Fruit fly (Drosophila melanogaster): ENCODE measurements around the gene CG13005.

Gene CG13005

dm6 chrX:16782175-16782916 lies 21.1 kb upstream of the CG13005 start (continued):
- TF ChIP-seq zen (tag; optimal IDR thresholded peaks at IDR 0.05) (no peak), ken (GFP tag; IDR thresholded peaks at IDR 0.05) (peak; percentile 33; the same call in 1 of the 3 replicates), ro (GFP tag; IDR thresholded peaks at IDR 0.05) (no peak), chif (GFP tag; optimal IDR thresholded peaks at IDR 0.05) (peak; percentile 47 to 58), CG11085 (GFP tag; IDR thresholded peaks at IDR 0.05) (no peak), CG6689 (GFP tag; IDR thresholded peaks at IDR 0.05) (peak; percentile 41; the same call in 1 of the 2 replicates), dan (GFP tag; IDR thresholded peaks at IDR 0.05) (no peak), E2f1 (GFP tag; IDR thresholded peaks at IDR 0.05) (peak; percentile 40), chm (GFP tag; IDR thresholded peaks at IDR 0.05) (peak; percentile 42; the same call in 1 of the 2 replicates), CG3838 (GFP tag; optimal IDR thresholded peaks at IDR 0.05) (no peak), org-1 (GFP tag; optimal IDR thresholded peaks at IDR 0.05) (peak; percentile 11), CG12071 (GFP tag; optimal IDR thresholded peaks at IDR 0.05) (peak; percentile 6), CG31441 (GFP tag; IDR thresholded peaks at IDR 0.05) (0 out of 2 replicates have a peak, but pooled peaks have one; percentile 26), CG33213 (GFP tag; optimal IDR thresholded peaks at IDR 0.05) (no peak), CG2116 (GFP tag; optimal IDR thresholded peaks at IDR 0.05) (no peak), CG17385 (GFP tag; optimal IDR thresholded peaks at IDR 0.05) (peak; percentile 32), hbn (GFP tag; IDR thresholded peaks at IDR 0.05; ENCODE audit: partially characterized antibody) (no peak), CG9609 (GFP tag; optimal IDR thresholded peaks at IDR 0.05) (peak; percentile 81), CG3281 (GFP tag; optimal IDR thresholded peaks at IDR 0.05) (peak; percentile 44), CG1602 (GFP tag; optimal IDR thresholded peaks at IDR 0.05) (peak; percentile 38), cwo (GFP tag; optimal IDR thresholded peaks at IDR 0.05) (peak; percentile 44), scrt (GFP tag; optimal IDR thresholded peaks at IDR 0.05) (no peak), ase (GFP tag; IDR thresholded peaks at IDR 0.05) (peak; percentile 30; the same call in 1 of the 3 replicates), CG7963 (GFP tag; IDR thresholded peaks at IDR 0.05; ENCODE audit: partially characterized antibody) (no peak), D19A (tag; optimal IDR thresholded peaks at IDR 0.05) (peak; percentile 9), Sin3A (optimal IDR thresholded peaks at IDR 0.05) (no peak), MESR4 (GFP tag; optimal IDR thresholded peaks at IDR 0.05) (no peak), CG4282 (GFP tag; optimal IDR thresholded peaks at IDR 0.05) (no peak), CG7271 (tag; optimal IDR thresholded peaks at IDR 0.05) (no peak), D (optimal IDR thresholded peaks at IDR 0.05) (no peak), D (GFP tag; optimal IDR thresholded peaks at IDR 0.05) (peak; percentile 35), Eip74EF (GFP tag; optimal IDR thresholded peaks at IDR 0.05) (no peak), CG16815 (GFP tag; optimal IDR thresholded peaks at IDR 0.05) (peak; percentile 7), dmrt99B (tag; optimal IDR thresholded peaks at IDR 0.05) (peak; percentile 62), en (GFP tag; optimal IDR thresholded peaks at IDR 0.05) (no peak), lov (optimal IDR thresholded peaks at IDR 0.05) (no peak), lov (GFP tag; IDR thresholded peaks at IDR 0.05) (0 out of 3 replicates have a peak, but pooled peaks have one; percentile 42), CG14710 (tag; optimal IDR thresholded peaks at IDR 0.05) (peak; percentile 23), CG6175 (GFP tag; IDR thresholded peaks at IDR 0.05) (no peak), maf-S (GFP tag; optimal IDR thresholded peaks at IDR 0.05) (peak; percentile 52), CG6683 (GFP tag; optimal IDR thresholded peaks at IDR 0.05) (no peak), slbo (GFP tag; IDR thresholded peaks at IDR 0.05) (peak; percentile 62; the same call in 1 of the 2 replicates), Six4 (GFP tag; optimal IDR thresholded peaks at IDR 0.05) (peak; percentile 17), gsb-n (tag; optimal IDR thresholded peaks at IDR 0.05) (peak; percentile 5), CG4730 (GFP tag; IDR thresholded peaks at IDR 0.05) (peak; percentile 52; the same call in 1 of the 2 replicates), HHEX (GFP tag; optimal IDR thresholded peaks at IDR 0.05) (peak; percentile 21), CG1529 (GFP tag; optimal IDR thresholded peaks at IDR 0.05) (no peak), tin (GFP tag; optimal IDR thresholded peaks at IDR 0.05) (peak; percentile 53), Tbp (GFP tag; optimal IDR thresholded peaks at IDR 0.05) (no peak), kay (GFP tag; optimal IDR thresholded peaks at IDR 0.05) (peak; percentile 4), yki (optimal IDR thresholded peaks at IDR 0.05) (no peak)

Measured in whole organism, embryonic.